Worm (Caenorhabditis elegans): Measurements from ENCODE around the gene aagr-2.

aagr-2 gene

ce11 chrII:4905883-4906282, 19.2 kb downstream of the aagr-2 start:
- no peak for TF ChIP-seq aptf-2 (GFP tag; conservative IDR thresholded peaks at IDR 0.05)
- no peak for TF ChIP-seq T26A5.8 (tag; optimal IDR thresholded peaks at IDR 0.05)
- TF ChIP-seq tbx-9 (tag; optimal IDR thresholded peaks at IDR 0.05; ENCODE audit: borderline replicate concordance), result no peak
- no peak for TF ChIP-seq cebp-1 (GFP tag; IDR thresholded peaks at IDR 0.05)
- TF ChIP-seq cebp-1 (tag; optimal IDR thresholded peaks at IDR 0.05), result no peak
- TF ChIP-seq madf-10 (tag; optimal IDR thresholded peaks at IDR 0.05), result no peak
- no peak for TF ChIP-seq rpc-1 (optimal IDR thresholded peaks at IDR 0.05)
- TF ChIP-seq rpc-1 (tag; optimal IDR thresholded peaks at IDR 0.05), result no peak
- TF ChIP-seq ets-4 (GFP tag; optimal IDR thresholded peaks at IDR 0.05), result no peak
- TF ChIP-seq attf-5 (GFP tag; optimal IDR thresholded peaks at IDR 0.05), result no peak
- no peak for TF ChIP-seq pha-4 (tag; optimal IDR thresholded peaks at IDR 0.05)
- no peak for TF ChIP-seq nhr-90 (tag; optimal IDR thresholded peaks at IDR 0.05)
- TF ChIP-seq lin-54 (GFP tag; optimal IDR thresholded peaks at IDR 0.05), result no peak
- no peak for TF ChIP-seq ztf-28 (GFP tag; IDR thresholded peaks at IDR 0.05)
- TF ChIP-seq let-526 (GFP tag; IDR thresholded peaks at IDR 0.05), result no peak
- TF ChIP-seq Y95B8A.8 (GFP tag; IDR thresholded peaks at IDR 0.05), result no peak
- TF ChIP-seq hlh-26 (GFP tag; conservative IDR thresholded peaks at IDR 0.05), result no peak
- no peak for TF ChIP-seq attf-6 (GFP tag; IDR thresholded peaks at IDR 0.05)
- TF ChIP-seq egrh-3 (GFP tag; IDR thresholded peaks at IDR 0.05), result no peak

- TF ChIP-seq mel-28 (tag; optimal IDR thresholded peaks at IDR 0.05; ENCODE audit: borderline replicate concordance) (no peak), Y56A3A.18 (GFP tag; IDR thresholded peaks at IDR 0.05) (no peak), let-607 (tag; optimal IDR thresholded peaks at IDR 0.05) (no peak), let-526 (GFP tag; IDR thresholded peaks at IDR 0.05) (no peak), snpc-4 (GFP tag; optimal IDR thresholded peaks at IDR 0.05) (no peak), snpc-4 (tag; optimal IDR thresholded peaks at IDR 0.05) (no peak), Y53G8AR.9 (GFP tag; conservative IDR thresholded peaks at IDR 0.05) (no peak), lsl-1 (GFP tag; optimal IDR thresholded peaks at IDR 0.05) (peak; percentile 70), zim-3 (tag; optimal IDR thresholded peaks at IDR 0.05) (no peak), dpl-1 (GFP tag; optimal IDR thresholded peaks at IDR 0.05) (no peak), lin-54 (GFP tag; optimal IDR thresholded peaks at IDR 0.05) (no peak), madf-6 (GFP tag; IDR thresholded peaks at IDR 0.05) (peak; percentile 56), ceh-100 (GFP tag; IDR thresholded peaks at IDR 0.05) (no peak), snpc-1.3 (tag; optimal IDR thresholded peaks at IDR 0.05; ENCODE audit: insufficient read depth) (no peak), K11D2.4 (GFP tag; IDR thresholded peaks at IDR 0.05) (no peak), B0035.1 (tag; optimal IDR thresholded peaks at IDR 0.05) (no peak), F10E7.11 (tag; optimal IDR thresholded peaks at IDR 0.05) (no peak), C06A6.2 (GFP tag; conservative IDR thresholded peaks at IDR 0.05) (no peak), ztf-18 (tag; optimal IDR thresholded peaks at IDR 0.05) (no peak), F33H1.4 (GFP tag; IDR thresholded peaks at IDR 0.05) (peak; percentile 50; the same call in 1 of the 2 replicates), fkh-3 (tag; optimal IDR thresholded peaks at IDR 0.05) (no peak), ztf-25 (GFP tag; IDR thresholded peaks at IDR 0.05) (no peak)
Measured at ce11 chrII:4905331-4905730, 19.7 kb downstream of the aagr-2 start.

ce11 chrII:4904778-4905177, 20.3 kb downstream of the aagr-2 start, which contains the start of gene btbd-10:
TSS of gene btbd-10 (plus strand) at chrII:4905008.
- no peak for TF ChIP-seq nhr-120 (GFP tag; IDR thresholded peaks at IDR 0.05)
- TF ChIP-seq unc-62 (GFP tag; optimal IDR thresholded peaks at IDR 0.05), result peak; percentile 67
- TF ChIP-seq pha-4 (tag; optimal IDR thresholded peaks at IDR 0.05), result peak; percentile 7

All from whole organism, young adult.